Worm (Caenorhabditis elegans) whole organism, young adult: ENCODE data around the gene che-2.
A peak's percentile ranks its signal among the peaks of the same experiment; 100 is the strongest.

Source experiments
- B0019.2 ChIP-seq: fragments of 200-800 bp; sonication (Bioruptor generic); conservative IDR thresholded peaks from 2 replicates; pipeline ENCODE4 v1.3.6; 2022; ENCODE audit warnings: missing genetic modification reagents, missing genetic modification characterization, missing compliant biosample characterization
- B0035.1 ChIP-seq: sonication (generic microtip); optimal IDR thresholded peaks from 2 replicates; lab custom pipeline; 2016; ENCODE audit warnings: missing genetic modification characterization, mild to moderate bottlenecking, missing compliant biosample characterization, missing genotype, missing genetic modification reagents
- F10E7.11 ChIP-seq: sonication (generic microtip); optimal IDR thresholded peaks from 2 replicates; lab custom pipeline; 2017; ENCODE audit warnings: mild to moderate bottlenecking, missing genetic modification characterization, moderate library complexity, missing compliant biosample characterization
- F23B12.7 ChIP-seq: sonication (generic microtip); optimal IDR thresholded peaks from 2 replicates; lab custom pipeline; 2017; ENCODE audit warnings: missing genetic modification characterization, mild to moderate bottlenecking, missing compliant biosample characterization, antibody characterized with exemption, moderate library complexity; ENCODE audit not compliant: insufficient read depth
- F49E8.2 ChIP-seq: sonication (generic microtip); optimal IDR thresholded peaks from 3 replicates; lab custom pipeline; 2017; ENCODE audit warnings: missing genetic modification characterization, mild to moderate bottlenecking, missing compliant biosample characterization, antibody characterized with exemption, moderate library complexity; ENCODE audit not compliant: insufficient read depth
- F55B11.4 ChIP-seq: sonication (generic microtip); optimal IDR thresholded peaks from 2 replicates; lab custom pipeline; 2016; ENCODE audit warnings: missing compliant biosample characterization, missing genetic modification characterization, borderline replicate concordance; ENCODE audit not compliant: insufficient read depth
- K12H6.12 ChIP-seq: fragments of 200-800 bp; sonication (Bioruptor generic); optimal IDR thresholded peaks from 2 replicates; lab custom pipeline; 2018; ENCODE audit warnings: mild to moderate bottlenecking, missing genetic modification characterization, missing compliant biosample characterization
- T07F8.4 ChIP-seq: sonication (generic microtip); optimal IDR thresholded peaks from 2 replicates; lab custom pipeline; 2016; ENCODE audit warnings: mild to moderate bottlenecking, missing genetic modification characterization, moderate library complexity, missing compliant biosample characterization
- T26A5.8 ChIP-seq: sonication (generic microtip); optimal IDR thresholded peaks from 2 replicates; lab custom pipeline; 2016; ENCODE audit warnings: missing genetic modification characterization, missing compliant biosample characterization
- Y53F4B.3 ChIP-seq: fragments of 200-800 bp; sonication (Bioruptor generic); IDR thresholded peaks from 2 replicates; pipeline ENCODE4 v1.3.6; 2022; ENCODE audit warnings: missing genetic modification reagents, missing genetic modification characterization, missing compliant biosample characterization
- Y56A3A.18 ChIP-seq: fragments of 200-800 bp; sonication (Bioruptor generic); IDR thresholded peaks from 2 replicates; pipeline ENCODE4 v1.3.6; 2022; ENCODE audit warnings: missing genetic modification reagents, missing genetic modification characterization, missing compliant biosample characterization
- Y67H2A.10 ChIP-seq: fragments of 200-800 bp; sonication (Bioruptor generic); conservative IDR thresholded peaks from 2 replicates; pipeline ENCODE4 v1.3.6; 2022; ENCODE audit warnings: missing genetic modification reagents, missing genetic modification characterization, missing compliant biosample characterization
- Y79H2A.3 ChIP-seq: fragments of 200-800 bp; sonication (Bioruptor generic); conservative IDR thresholded peaks from 2 replicates; pipeline ENCODE4 v1.3.6; 2022; ENCODE audit warnings: missing genetic modification reagents, missing genetic modification characterization, missing compliant biosample characterization
- Y95B8A.8 ChIP-seq: fragments of 200-800 bp; sonication (Bioruptor generic); IDR thresholded peaks from 2 replicates; pipeline ENCODE4 v1.3.6; 2022; ENCODE audit warnings: missing genetic modification reagents, missing genetic modification characterization, missing compliant biosample characterization
- ama-1 ChIP-seq, 3 experiments: fragments of 150-350 bp in 1 of 3; sonication (generic microtip) in 2 of 3; optimal IDR thresholded peaks; 2 replicates each; lab custom pipeline; 2014 to 2018; ENCODE audit warnings: missing biosample characterization in 2 of 3, missing genetic modification characterization in 2 of 3, missing genetic modification reagents in 2 of 3
- aptf-2 ChIP-seq: fragments of 200-800 bp; sonication (Bioruptor generic); conservative IDR thresholded peaks from 2 replicates; pipeline ENCODE4 v1.3.6; 2022; ENCODE audit warnings: missing genetic modification reagents, missing genetic modification characterization, missing compliant biosample characterization
- chd-7 ChIP-seq: sonication (generic microtip); optimal IDR thresholded peaks from 2 replicates; lab custom pipeline; 2016; ENCODE audit warnings: mild to moderate bottlenecking, missing genetic modification characterization, moderate library complexity, missing compliant biosample characterization
- dpl-1 ChIP-seq: fragments of 150-350 bp; optimal IDR thresholded peaks from 2 replicates; lab custom pipeline; 2014; ENCODE audit warnings: missing biosample characterization, missing genetic modification reagents, missing genetic modification characterization
- efl-1 ChIP-seq: fragments of 150-350 bp; optimal IDR thresholded peaks from 2 replicates; lab custom pipeline; 2014; ENCODE audit warnings: missing biosample characterization, missing genetic modification reagents, missing genetic modification characterization
- egl-18 ChIP-seq: fragments of 200-800 bp; sonication (Bioruptor generic); IDR thresholded peaks from 2 replicates; pipeline ENCODE4 v1.3.6; 2022; ENCODE audit warnings: missing genetic modification reagents, missing genetic modification characterization, missing compliant biosample characterization
- egl-44 ChIP-seq: fragments of 200-800 bp; sonication (Bioruptor generic); IDR thresholded peaks from 2 replicates; pipeline ENCODE4 v1.3.6; 2022; ENCODE audit warnings: missing genetic modification reagents, missing genetic modification characterization, missing compliant biosample characterization
- egrh-3 ChIP-seq: fragments of 200-800 bp; sonication (Bioruptor generic); IDR thresholded peaks from 2 replicates; pipeline ENCODE4 v1.3.6; 2022; ENCODE audit warnings: missing genetic modification reagents, missing genetic modification characterization, missing compliant biosample characterization
- fkh-3 ChIP-seq: sonication (generic microtip); optimal IDR thresholded peaks from 2 replicates; lab custom pipeline; 2016; ENCODE audit warnings: mild to moderate bottlenecking, missing genetic modification characterization, missing compliant biosample characterization
- gei-17 ChIP-seq: fragments of 200-800 bp; sonication (Bioruptor generic); optimal IDR thresholded peaks from 2 replicates; lab custom pipeline; 2018; ENCODE audit warnings: mild to moderate bottlenecking, missing genetic modification characterization, missing compliant biosample characterization
- him-1 ChIP-seq: sonication (generic microtip); optimal IDR thresholded peaks from 2 replicates; lab custom pipeline; 2016; ENCODE audit warnings: missing genotype, missing genetic modification reagents, missing genetic modification characterization, missing compliant biosample characterization
- hmg-20 ChIP-seq: fragments of 200-800 bp; sonication (Bioruptor generic); IDR thresholded peaks from 2 replicates; pipeline ENCODE4 v1.3.6; 2022; ENCODE audit warnings: missing genetic modification reagents, missing genetic modification characterization, missing compliant biosample characterization
- hrde-1 ChIP-seq: sonication (generic microtip); optimal IDR thresholded peaks from 2 replicates; lab custom pipeline; 2016; ENCODE audit warnings: missing genetic modification characterization, mild to moderate bottlenecking, missing compliant biosample characterization, moderate library complexity, missing genotype, missing genetic modification reagents, borderline replicate concordance
- lag-1 ChIP-seq: fragments of 200-800 bp; sonication (Bioruptor generic); IDR thresholded peaks from 2 replicates; pipeline ENCODE4 v1.3.6; 2022; ENCODE audit warnings: missing genetic modification reagents, missing genetic modification characterization, missing compliant biosample characterization
- lin-35 ChIP-seq, 3 experiments: fragments of 150-350 bp in 2 of 3; sonication (generic microtip) in 1 of 3; optimal IDR thresholded peaks; 2 replicates each; lab custom pipeline; 2014 to 2018; ENCODE audit warnings: missing biosample characterization in 3 of 3, missing genetic modification characterization in 3 of 3, missing genetic modification reagents in 3 of 3
- madf-6 ChIP-seq: fragments of 200-800 bp; sonication (Bioruptor generic); IDR thresholded peaks from 2 replicates; pipeline ENCODE4 v1.3.6; 2022; ENCODE audit warnings: missing genetic modification reagents, missing genetic modification characterization, missing compliant biosample characterization
- mel-28 ChIP-seq: sonication (generic microtip); optimal IDR thresholded peaks from 2 replicates; lab custom pipeline; 2016; ENCODE audit warnings: borderline replicate concordance, mild to moderate bottlenecking, missing genetic modification characterization, missing compliant biosample characterization
- mes-4 ChIP-seq: sonication (generic microtip); optimal IDR thresholded peaks from 2 replicates; lab custom pipeline; 2016; ENCODE audit warnings: missing genotype, missing genetic modification characterization, missing compliant biosample characterization
- nfya-1 ChIP-seq: sonication (generic microtip); optimal IDR thresholded peaks from 2 replicates; lab custom pipeline; 2017; ENCODE audit warnings: antibody characterized with exemption, missing compliant biosample characterization, missing genetic modification characterization, borderline replicate concordance; ENCODE audit not compliant: insufficient read depth
- nfya-2 ChIP-seq: fragments of 200-800 bp; sonication (Bioruptor generic); IDR thresholded peaks from 2 replicates; pipeline ENCODE4 v1.3.6; 2022; ENCODE audit warnings: missing genetic modification reagents, missing genetic modification characterization, missing compliant biosample characterization
- nfyb-1 ChIP-seq: fragments of 200-800 bp; sonication (Bioruptor generic); IDR thresholded peaks from 2 replicates; pipeline ENCODE4 v1.3.6; 2022; ENCODE audit warnings: missing genetic modification reagents, missing genetic modification characterization, missing compliant biosample characterization
- nhr-120 ChIP-seq: fragments of 200-800 bp; sonication (Bioruptor generic); IDR thresholded peaks from 2 replicates; pipeline ENCODE4 v1.3.6; 2022; ENCODE audit warnings: missing genetic modification characterization, missing compliant biosample characterization
- nhr-179 ChIP-seq: sonication (generic microtip); optimal IDR thresholded peaks from 2 replicates; lab custom pipeline; 2016; ENCODE audit warnings: mild to moderate bottlenecking, missing genetic modification characterization, missing compliant biosample characterization
- sdz-38 ChIP-seq: sonication (generic microtip); optimal IDR thresholded peaks from 2 replicates; lab custom pipeline; 2016; ENCODE audit warnings: missing genotype, missing genetic modification characterization, missing compliant biosample characterization
- sea-2 ChIP-seq: fragments of 200-800 bp; sonication (Bioruptor generic); IDR thresholded peaks from 2 replicates; pipeline ENCODE4 v1.3.6; 2022; ENCODE audit warnings: missing genetic modification characterization, missing compliant biosample characterization
- snpc-3.4 ChIP-seq: sonication (generic microtip); optimal IDR thresholded peaks from 2 replicates; lab custom pipeline; 2017; ENCODE audit warnings: missing genetic modification characterization, mild to moderate bottlenecking, missing compliant biosample characterization, antibody characterized with exemption, moderate library complexity, missing genotype, missing genetic modification reagents
- snpc-4 ChIP-seq, 5 experiments: fragments of 150-350 bp in 1 of 5; sonication (generic microtip) in 4 of 5; optimal IDR thresholded peaks; 2 replicates each; lab custom pipeline; 2014 to 2018; ENCODE audit warnings: missing genetic modification characterization in 5 of 5, missing biosample characterization in 3 of 5, antibody characterized with exemption in 2 of 5, mild to moderate bottlenecking in 2 of 5, missing compliant biosample characterization in 2 of 5, missing genotype in 2 of 5, moderate library complexity in 2 of 5, missing genetic modification reagents in 1 of 5
- unc-62 ChIP-seq: fragments of 150-350 bp; optimal IDR thresholded peaks from 2 replicates; lab custom pipeline; 2014; ENCODE audit warnings: missing biosample characterization, missing genetic modification reagents, missing genetic modification characterization
- ztf-18 ChIP-seq: sonication (generic microtip); optimal IDR thresholded peaks from 2 replicates; lab custom pipeline; 2016; ENCODE audit warnings: missing genotype, mild to moderate bottlenecking, missing genetic modification characterization, missing compliant biosample characterization
- ztf-22 ChIP-seq: fragments of 200-800 bp; sonication (Bioruptor generic); optimal IDR thresholded peaks from 2 replicates; lab custom pipeline; 2018; ENCODE audit warnings: mild to moderate bottlenecking, missing genetic modification characterization, moderate library complexity, missing compliant biosample characterization
- ztf-25 ChIP-seq: fragments of 200-800 bp; sonication (Bioruptor generic); IDR thresholded peaks from 2 replicates; pipeline ENCODE4 v1.3.6; 2022; ENCODE audit warnings: missing genetic modification reagents, missing genetic modification characterization, missing compliant biosample characterization
- ztf-3 ChIP-seq: fragments of 200-800 bp; sonication (Bioruptor generic); optimal IDR thresholded peaks from 2 replicates; lab custom pipeline; 2018; ENCODE audit warnings: mild to moderate bottlenecking, missing genetic modification characterization, missing compliant biosample characterization

che-2 gene

ce11 chrX:489635-490105, 8.4 kb downstream of the che-2 start, which contains the start of gene egl-17 (continued):
- TF ChIP-seq nfya-1 (tag; lab: Kevin White, UChicago), result no peak
- peak; percentile 88 for TF ChIP-seq egl-44 (GFP tag; lab: Robert Waterston, UW)
- no peak for TF ChIP-seq Y95B8A.8 (GFP tag; lab: Robert Waterston, UW)
- peak; percentile 52 for TF ChIP-seq ztf-22 (GFP tag; lab: Kevin White, UChicago)
- peak; percentile 85 for TF ChIP-seq Y56A3A.18 (GFP tag; lab: Robert Waterston, UW)
- TF ChIP-seq ama-1 (optimal IDR thresholded peaks at IDR 0.05; lab: Kevin White, UChicago), result no peak
- peak; percentile 92 to 96 for TF ChIP-seq ama-1 (GFP tag; optimal IDR thresholded peaks at IDR 0.05; lab: Kevin White, UChicago)
- TF ChIP-seq hrde-1, result peak; percentile 87
- no peak for TF ChIP-seq sea-2 (GFP tag; lab: Robert Waterston, UW)
- peak; percentile 69 for TF ChIP-seq K12H6.12 (tag; lab: Kevin White, UChicago)
- peak; percentile 90 for TF ChIP-seq nfyb-1 (GFP tag; lab: Robert Waterston, UW)
- peak; percentile 82 for TF ChIP-seq hmg-20 (GFP tag; lab: Robert Waterston, UW)
- TF ChIP-seq F23B12.7, result peak; percentile 78
- peak; percentile 55; the same call in 1 of the 2 replicates for TF ChIP-seq B0019.2
- TF ChIP-seq unc-62 (GFP tag; lab: Kevin White, UChicago), result no peak
- no peak for TF ChIP-seq F55B11.4 (tag; lab: Kevin White, UChicago)
- peak; percentile 65; the same call in 1 of the 2 replicates for TF ChIP-seq Y53F4B.3 (GFP tag; lab: Robert Waterston, UW)
- TF ChIP-seq egl-18, result peak; percentile 75; the same call in 1 of the 2 replicates
- no peak for TF ChIP-seq efl-1
- TF ChIP-seq ztf-18, result peak; percentile 72
- TF ChIP-seq gei-17 (GFP tag; lab: Kevin White, UChicago), result peak; percentile 75
- TF ChIP-seq mel-28 (tag; lab: Kevin White, UChicago), result peak; percentile 73
- TF ChIP-seq snpc-3.4 (tag; lab: Kevin White, UChicago), result peak; percentile 73
- no peak for TF ChIP-seq dpl-1
- 0 out of 2 replicates have a peak, but pooled peaks have one; percentile 26 for TF ChIP-seq aptf-2 (GFP tag; lab: Robert Waterston, UW)
- no peak for TF ChIP-seq Y79H2A.3 (GFP tag; lab: Robert Waterston, UW)
- TF ChIP-seq Y67H2A.10, result no peak; the same call in 1 of the 2 replicates
- no peak for TF ChIP-seq F49E8.2 (tag; lab: Kevin White, UChicago)
- TF ChIP-seq lin-35 (GFP tag; optimal IDR thresholded peaks at IDR 0.05; lab: Kevin White, UChicago), result peak in 1 of 3 experiments; percentile 79
- TF ChIP-seq fkh-3 (tag; lab: Kevin White, UChicago), result peak; percentile 68
- TF ChIP-seq sdz-38 (tag; lab: Kevin White, UChicago), result peak; percentile 22
- peak; percentile 62 for TF ChIP-seq nhr-179 (tag; lab: Kevin White, UChicago)
- peak; percentile 79 for TF ChIP-seq mes-4
- TF ChIP-seq chd-7 (tag; lab: Kevin White, UChicago), result peak; percentile 85
- peak; percentile 77 for TF ChIP-seq T07F8.4 (tag; lab: Kevin White, UChicago)
- TF ChIP-seq ztf-25 (GFP tag; lab: Robert Waterston, UW), result peak; percentile 94
- TF ChIP-seq him-1 (tag; lab: Kevin White, UChicago), result peak; percentile 98
- peak; percentile 68 for TF ChIP-seq ztf-3
- no peak for TF ChIP-seq lag-1 (GFP tag; lab: Robert Waterston, UW)
- peak; percentile 63 for TF ChIP-seq T26A5.8
- peak; percentile 86 for TF ChIP-seq B0035.1
- TF ChIP-seq nfya-2 (GFP tag; lab: Robert Waterston, UW), result 0 out of 2 replicates have a peak, but pooled peaks have one; percentile 10
- peak; percentile 79 for TF ChIP-seq snpc-4 (GFP tag; optimal IDR thresholded peaks at IDR 0.05; lab: Kevin White, UChicago)
- TF ChIP-seq snpc-4 (tag; optimal IDR thresholded peaks at IDR 0.05; lab: Kevin White, UChicago), result peak; percentile 41 to 79 (median 75)
- peak; percentile 28 for TF ChIP-seq F10E7.11
- peak; percentile 58 for TF ChIP-seq madf-6 (GFP tag; lab: Robert Waterston, UW)
- TF ChIP-seq egrh-3 (GFP tag; lab: Robert Waterston, UW), result no peak
- peak; percentile 59; the same call in 1 of the 2 replicates for TF ChIP-seq nhr-120 (GFP tag; lab: Robert Waterston, UW)
